Worm (Caenorhabditis elegans) whole organism, early embryonic: Measurements from ENCODE around the gene fbxa-1.
"Not testable (repeated sequence)": the region's sequence is repeated elsewhere in the genome, so short reads cannot be mapped to it uniquely, and the experiment has no call there.

Experiments
- B0310.2 ChIP-seq: sonication (generic microtip); optimal IDR thresholded peaks from 2 replicates; lab custom pipeline; 2016; ENCODE audit warnings: mild to moderate bottlenecking, missing genetic modification characterization, missing compliant biosample characterization
- F13C5.2 ChIP-seq: sonication (generic microtip); optimal IDR thresholded peaks from 2 replicates; lab custom pipeline; 2017; ENCODE audit warnings: mild to moderate bottlenecking, missing genetic modification characterization, inconsistent platforms, missing compliant biosample characterization
- aly-1 ChIP-seq: sonication (generic microtip); optimal IDR thresholded peaks from 2 replicates; lab custom pipeline; 2016; ENCODE audit warnings: missing genetic modification characterization, missing compliant biosample characterization
- ama-1 ChIP-seq: fragments of 150-350 bp; optimal IDR thresholded peaks from 2 replicates; lab custom pipeline; 2014
- ceh-13 ChIP-seq: fragments of 200-800 bp; sonication (Bioruptor generic); optimal IDR thresholded peaks from 2 replicates; lab custom pipeline; 2018; ENCODE audit warnings: mild to moderate bottlenecking, missing genetic modification characterization, missing compliant biosample characterization
- ceh-36 ChIP-seq: sonication (generic microtip); optimal IDR thresholded peaks from 2 replicates; lab custom pipeline; 2016; ENCODE audit warnings: missing genetic modification characterization, inconsistent platforms, missing compliant biosample characterization
- ets-7 ChIP-seq: sonication (generic microtip); optimal IDR thresholded peaks from 2 replicates; lab custom pipeline; 2016; ENCODE audit warnings: missing genotype, missing genetic modification characterization, missing compliant biosample characterization
- flt-1 ChIP-seq: fragments of 200-800 bp; sonication (Bioruptor generic); IDR thresholded peaks from 2 replicates; pipeline ENCODE4 v1.3.6; 2022; ENCODE audit warnings: missing genetic modification characterization, missing compliant biosample characterization
- hmbx-1 ChIP-seq: sonication (generic microtip); optimal IDR thresholded peaks from 2 replicates; lab custom pipeline; 2016; ENCODE audit warnings: mild to moderate bottlenecking, missing genetic modification characterization, missing compliant biosample characterization
- hmg-4 ChIP-seq: fragments of 200-800 bp; sonication (Bioruptor generic); optimal IDR thresholded peaks from 2 replicates; lab custom pipeline; 2018; ENCODE audit warnings: mild to moderate bottlenecking, missing genetic modification characterization, missing compliant biosample characterization
- hnd-1 ChIP-seq: sonication (generic microtip); optimal IDR thresholded peaks from 2 replicates; lab custom pipeline; 2016; ENCODE audit warnings: missing genetic modification characterization, missing compliant biosample characterization
- pes-1 ChIP-seq: fragments of 200-800 bp; sonication (Bioruptor generic); IDR thresholded peaks from 2 replicates; pipeline ENCODE4 v1.3.6; 2022; ENCODE audit warnings: missing genetic modification reagents, missing genetic modification characterization, missing compliant biosample characterization
- scrt-1 ChIP-seq: fragments of 200-800 bp; sonication (Bioruptor generic); IDR thresholded peaks from 2 replicates; pipeline ENCODE4 v1.3.6; 2022; ENCODE audit warnings: missing genetic modification characterization, missing compliant biosample characterization
- sea-1 ChIP-seq: fragments of 200-800 bp; sonication (Bioruptor generic); conservative IDR thresholded peaks from 2 replicates; pipeline ENCODE4 v1.3.6; 2022; ENCODE audit warnings: missing genetic modification characterization, missing compliant biosample characterization
- tbx-11 ChIP-seq: fragments of 200-800 bp; sonication (Bioruptor generic); IDR thresholded peaks from 2 replicates; pipeline ENCODE4 v1.3.6; 2022; ENCODE audit warnings: missing genetic modification characterization, missing compliant biosample characterization
- tbx-37 ChIP-seq: fragments of 200-800 bp; sonication (Bioruptor generic); conservative IDR thresholded peaks from 2 replicates; pipeline ENCODE4 v1.3.6; 2022; ENCODE audit warnings: missing genetic modification reagents, missing genetic modification characterization, missing compliant biosample characterization
- tra-4 ChIP-seq: sonication (generic microtip); optimal IDR thresholded peaks from 2 replicates; lab custom pipeline; 2017; ENCODE audit warnings: missing genetic modification characterization, missing compliant biosample characterization

The fbxa-1 gene

ce11 chrIII:2279457-2279856 is 28.5 kb downstream of the fbxa-1 start, which contains the start of gene Y54F10BM.23:
Gene Y54F10BM.23 (minus strand): TSS chrIII:2279557.
- TF ChIP-seq flt-1 (GFP tag; lab: Robert Waterston, UW) (no peak), tbx-37 (GFP tag; lab: Robert Waterston, UW) (no peak), ets-7 (no peak), hmg-4 (no peak), tbx-11 (GFP tag; lab: Robert Waterston, UW) (no peak), B0310.2 (no peak), aly-1 (tag; lab: Kevin White, UChicago) (no peak), ama-1 (no peak), ceh-36 (no peak), F13C5.2 (tag; lab: Kevin White, UChicago) (no peak), ceh-13 (GFP tag; lab: Kevin White, UChicago) (no peak), pes-1 (no peak), sea-1 (GFP tag; lab: Robert Waterston, UW) (no peak), scrt-1 (GFP tag; lab: Robert Waterston, UW) (no peak), hnd-1 (tag; lab: Kevin White, UChicago) (no peak), hmbx-1 (no peak), tra-4 (no peak)

ce11 chrIII:2276842-2277241 is 31.1 kb downstream of the fbxa-1 start, which contains the start of gene Y54F10BM.21:
Gene Y54F10BM.21 (plus strand): TSS chrIII:2277142.
- TF ChIP-seq hmbx-1 (no peak), sea-1 (GFP tag; lab: Robert Waterston, UW) (no peak), pes-1 (no peak), hnd-1 (tag; lab: Kevin White, UChicago) (no peak), F13C5.2 (tag; lab: Kevin White, UChicago) (no peak), hmg-4 (no peak), scrt-1 (GFP tag; lab: Robert Waterston, UW) (no peak), tbx-11 (GFP tag; lab: Robert Waterston, UW) (no peak), ama-1 (no peak), tbx-37 (GFP tag; lab: Robert Waterston, UW) (no peak), aly-1 (tag; lab: Kevin White, UChicago) (no peak), flt-1 (GFP tag; lab: Robert Waterston, UW) (no peak), tra-4 (no peak), B0310.2 (no peak), ceh-36 (no peak), ets-7 (no peak), ceh-13 (GFP tag; lab: Kevin White, UChicago) (no peak)

ce11 chrIII:2272732-2273131 is 35.2 kb downstream of the fbxa-1 start, which contains the start of gene fbxa-39:
Gene fbxa-39 (plus strand): TSS chrIII:2273032.
- TF ChIP-seq aly-1 (tag; lab: Kevin White, UChicago) (no peak), ama-1 (no peak), tra-4 (no peak), sea-1 (GFP tag; lab: Robert Waterston, UW) (no peak), B0310.2 (no peak), hmg-4 (no peak), ceh-13 (GFP tag; lab: Kevin White, UChicago) (no peak), F13C5.2 (tag; lab: Kevin White, UChicago) (no peak), hmbx-1 (no peak), ets-7 (no peak), hnd-1 (tag; lab: Kevin White, UChicago) (no peak), tbx-11 (GFP tag; lab: Robert Waterston, UW) (no peak), flt-1 (GFP tag; lab: Robert Waterston, UW) (no peak), ceh-36 (no peak), pes-1 (no peak), scrt-1 (GFP tag; lab: Robert Waterston, UW) (no peak), tbx-37 (GFP tag; lab: Robert Waterston, UW) (no peak)

ce11 chrIII:2272075-2272474 is 35.9 kb downstream of the fbxa-1 start, which contains the start of gene fbxa-48:
Gene fbxa-48 (minus strand): TSS chrIII:2272175.
- no peak for TF ChIP-seq F13C5.2 (tag; lab: Kevin White, UChicago)
- TF ChIP-seq ama-1 = no peak
- no peak for TF ChIP-seq flt-1 (GFP tag; lab: Robert Waterston, UW)
- TF ChIP-seq ets-7 = no peak
- no peak for TF ChIP-seq hmbx-1

ce11 chrIII:2265986-2266701 is 41.8 kb downstream of the fbxa-1 start, which contains the start of gene fbxa-9:
Gene fbxa-9 (plus strand): TSS chrIII:2266651.
- no peak for TF ChIP-seq aly-1 (tag; lab: Kevin White, UChicago)
- no peak for TF ChIP-seq tbx-37 (GFP tag; lab: Robert Waterston, UW)
- no peak for TF ChIP-seq hnd-1 (tag; lab: Kevin White, UChicago)
- TF ChIP-seq ceh-13 (GFP tag; lab: Kevin White, UChicago) = no peak
- TF ChIP-seq F13C5.2 (tag; lab: Kevin White, UChicago) = no peak
- no peak for TF ChIP-seq hmbx-1
- TF ChIP-seq flt-1 (GFP tag; lab: Robert Waterston, UW) = no peak
- no peak for TF ChIP-seq ceh-36
- no peak for TF ChIP-seq pes-1
- TF ChIP-seq ama-1 = no peak
- no peak for TF ChIP-seq tbx-11 (GFP tag; lab: Robert Waterston, UW)
- TF ChIP-seq hmg-4 = no peak
- no peak for TF ChIP-seq sea-1 (GFP tag; lab: Robert Waterston, UW)
- TF ChIP-seq tra-4 = no peak

ce11 chrIII:2262942-2263341 is 45.0 kb downstream of the fbxa-1 start, which contains the start of gene Y54F10BM.6:
Gene Y54F10BM.6 (plus strand): TSS chrIII:2263242.
- TF ChIP-seq flt-1 (GFP tag; lab: Robert Waterston, UW) = no peak
- no peak for TF ChIP-seq sea-1 (GFP tag; lab: Robert Waterston, UW)
- TF ChIP-seq hnd-1 (tag; lab: Kevin White, UChicago) = no peak
- no peak for TF ChIP-seq hmbx-1
- no peak for TF ChIP-seq ceh-36
- no peak for TF ChIP-seq ama-1
- no peak for TF ChIP-seq ceh-13 (GFP tag; lab: Kevin White, UChicago)
- TF ChIP-seq F13C5.2 (tag; lab: Kevin White, UChicago) = no peak
- no peak for TF ChIP-seq aly-1 (tag; lab: Kevin White, UChicago)
- no peak for TF ChIP-seq tbx-37 (GFP tag; lab: Robert Waterston, UW)
- TF ChIP-seq hmg-4 = no peak
- no peak for TF ChIP-seq ets-7
- no peak for TF ChIP-seq pes-1
- no peak for TF ChIP-seq tra-4

ce11 chrIII:2261353-2261752 is 46.6 kb downstream of the fbxa-1 start, which contains the start of gene fbxa-42:
Gene fbxa-42 (minus strand): TSS chrIII:2261453.
- TF ChIP-seq flt-1 (GFP tag; lab: Robert Waterston, UW); ceh-36; hnd-1 (tag; lab: Kevin White, UChicago): not testable (repeated sequence)
